Fruit fly (Drosophila melanogaster) whole organism, embryonic: ENCODE data around the gene Cap-D2.

Experiments used
- Ada2b ChIP-seq: fragments of 200-800 bp; sonication (Bioruptor generic); IDR thresholded peaks from 2 replicates; pipeline ENCODE4 v1.3.6; 2022; ENCODE audit warnings: missing biosample characterization, missing genetic modification characterization
- Asciz ChIP-seq: fragments of 200-800 bp; sonication (Bioruptor generic); optimal IDR thresholded peaks from 2 replicates; lab custom pipeline; 2017; ENCODE audit warnings: missing biosample characterization, mild to moderate bottlenecking, missing genetic modification characterization, missing genetic modification reagents
- CG12219 ChIP-seq: fragments of 200-800 bp; sonication (Bioruptor generic); optimal IDR thresholded peaks from 3 replicates; lab custom pipeline; 2018; ENCODE audit warnings: missing biosample characterization, mild to moderate bottlenecking, missing genetic modification characterization
- CG12391 ChIP-seq: fragments of 200-800 bp; sonication (Bioruptor generic); optimal IDR thresholded peaks from 3 replicates; lab custom pipeline; 2018; ENCODE audit warnings: missing biosample characterization, mild to moderate bottlenecking, missing genetic modification characterization, moderate library complexity
- CG12942 ChIP-seq: fragments of 200-800 bp; sonication (Bioruptor generic); optimal IDR thresholded peaks from 3 replicates; lab custom pipeline; 2016; ENCODE audit warnings: missing biosample characterization, missing genetic modification characterization
- CG13287 ChIP-seq: fragments of 200-800 bp; sonication (Bioruptor generic); IDR thresholded peaks from 2 replicates; pipeline ENCODE4 v1.3.6; 2022; ENCODE audit warnings: missing biosample characterization, missing genetic modification characterization; ENCODE audit not compliant: partially characterized antibody
- CG13296 ChIP-seq: fragments of 200-800 bp; sonication (Bioruptor generic); optimal IDR thresholded peaks from 3 replicates; lab custom pipeline; 2018; ENCODE audit warnings: missing biosample characterization, mild to moderate bottlenecking, missing genetic modification characterization
- CG13624 ChIP-seq: fragments of 200-800 bp; sonication (Bioruptor generic); optimal IDR thresholded peaks from 2 replicates; lab custom pipeline; 2016; ENCODE audit warnings: missing biosample characterization, missing genetic modification characterization
- CG14441 ChIP-seq: fragments of 200-800 bp; sonication (Bioruptor generic); IDR thresholded peaks from 2 replicates; pipeline ENCODE4 v1.3.6; 2022; ENCODE audit warnings: missing biosample characterization, missing genetic modification characterization
- CG16813 ChIP-seq: fragments of 200-800 bp; sonication (Bioruptor generic); IDR thresholded peaks from 3 replicates; pipeline ENCODE4 v1.3.6; 2022; ENCODE audit warnings: missing biosample characterization, missing genetic modification characterization; ENCODE audit not compliant: partially characterized antibody
- CG17186 ChIP-seq: fragments of 200-800 bp; sonication (Bioruptor generic); optimal IDR thresholded peaks from 3 replicates; lab custom pipeline; 2017; ENCODE audit warnings: missing biosample characterization, missing genetic modification reagents, missing genetic modification characterization
- CG17361 ChIP-seq: fragments of 200-800 bp; sonication (Bioruptor generic); IDR thresholded peaks from 3 replicates; pipeline ENCODE4 v1.3.6; 2022; ENCODE audit warnings: missing biosample characterization, missing genetic modification characterization
- CG17385 ChIP-seq: fragments of 200-800 bp; sonication (Bioruptor generic); optimal IDR thresholded peaks from 3 replicates; lab custom pipeline; 2018; ENCODE audit warnings: missing biosample characterization, mild to moderate bottlenecking, missing genetic modification characterization
- CG30431 ChIP-seq: fragments of 200-800 bp; sonication (Bioruptor generic); optimal IDR thresholded peaks from 2 replicates; lab custom pipeline; 2017; ENCODE audit warnings: missing biosample characterization, missing genetic modification characterization
- CG31365 ChIP-seq: fragments of 200-800 bp; sonication (Bioruptor generic); optimal IDR thresholded peaks from 2 replicates; lab custom pipeline; 2018; ENCODE audit warnings: missing biosample characterization, mild to moderate bottlenecking, missing genetic modification characterization
- CG31388 ChIP-seq: fragments of 200-800 bp; sonication (Bioruptor generic); optimal IDR thresholded peaks from 2 replicates; lab custom pipeline; 2016; ENCODE audit warnings: missing biosample characterization, missing genetic modification characterization
- CG32772 ChIP-seq: fragments of 200-800 bp; sonication (Bioruptor generic); IDR thresholded peaks from 2 replicates; pipeline ENCODE4 v1.3.6; 2022; ENCODE audit warnings: missing biosample characterization, missing genetic modification characterization
- CG33557 ChIP-seq: fragments of 200-800 bp; sonication (Bioruptor generic); optimal IDR thresholded peaks from 2 replicates; lab custom pipeline; 2019; ENCODE audit warnings: missing biosample characterization, mild to moderate bottlenecking, missing genetic modification characterization, moderate library complexity
- CG6854 ChIP-seq: fragments of 200-800 bp; sonication (Bioruptor generic); optimal IDR thresholded peaks from 3 replicates; lab custom pipeline; 2017; ENCODE audit warnings: missing biosample characterization, mild to moderate bottlenecking, missing genetic modification characterization
- CG8281 ChIP-seq: fragments of 200-800 bp; sonication (Bioruptor generic); optimal IDR thresholded peaks from 2 replicates; lab custom pipeline; 2018; ENCODE audit warnings: missing biosample characterization, mild to moderate bottlenecking, missing genetic modification characterization, moderate library complexity
- CG8924 ChIP-seq: fragments of 200-800 bp; optimal IDR thresholded peaks from 3 replicates; lab custom pipeline; 2019; ENCODE audit warnings: missing biosample characterization, mild to moderate bottlenecking, missing genetic modification characterization, moderate library complexity
- CG9727 ChIP-seq: fragments of 200-800 bp; sonication (Bioruptor generic); optimal IDR thresholded peaks from 3 replicates; lab custom pipeline; 2017; ENCODE audit warnings: missing biosample characterization, mild to moderate bottlenecking, missing genetic modification characterization
- CG9817 ChIP-seq: fragments of 200-800 bp; sonication (Bioruptor generic); optimal IDR thresholded peaks from 2 replicates; lab custom pipeline; 2018; ENCODE audit warnings: missing biosample characterization, mild to moderate bottlenecking, missing genetic modification characterization, moderate library complexity
- Camta ChIP-seq: fragments of 200-800 bp; sonication (Bioruptor generic); optimal IDR thresholded peaks from 2 replicates; lab custom pipeline; 2016; ENCODE audit warnings: missing biosample characterization, missing genetic modification characterization
- CrebB ChIP-seq: fragments of 200-800 bp; sonication (Bioruptor generic); optimal IDR thresholded peaks from 3 replicates; lab custom pipeline; 2018; ENCODE audit warnings: missing biosample characterization, mild to moderate bottlenecking, missing genetic modification characterization
- ERR ChIP-seq: fragments of 200-800 bp; sonication (Bioruptor generic); optimal IDR thresholded peaks from 2 replicates; lab custom pipeline; 2016; ENCODE audit warnings: missing biosample characterization, missing genetic modification characterization
- HmgZ ChIP-seq: fragments of 200-800 bp; sonication (Bioruptor generic); optimal IDR thresholded peaks from 2 replicates; lab custom pipeline; 2018; ENCODE audit warnings: missing biosample characterization, mild to moderate bottlenecking, missing genetic modification characterization
- Kr ChIP-seq: fragments of 200-800 bp; sonication (Bioruptor generic); optimal IDR thresholded peaks from 2 replicates; lab custom pipeline; 2017; ENCODE audit warnings: missing biosample characterization, mild to moderate bottlenecking, missing genetic modification characterization
- MBD-R2 ChIP-seq: fragments of 200-800 bp; sonication (Bioruptor generic); IDR thresholded peaks from 2 replicates; pipeline ENCODE4 v1.3.6; 2022; ENCODE audit warnings: missing biosample characterization, missing genetic modification characterization
- Meics ChIP-seq: fragments of 200-800 bp; sonication (Bioruptor generic); optimal IDR thresholded peaks from 2 replicates; lab custom pipeline; 2017; ENCODE audit warnings: missing biosample characterization, mild to moderate bottlenecking, missing genetic modification characterization
- NC2α ChIP-seq: fragments of 200-800 bp; sonication (Bioruptor generic); optimal IDR thresholded peaks from 2 replicates; lab custom pipeline; 2016; ENCODE audit warnings: missing biosample characterization, missing genetic modification characterization
- Sox102F ChIP-seq: fragments of 200-800 bp; sonication (Bioruptor generic); optimal IDR thresholded peaks from 2 replicates; lab custom pipeline; 2018; ENCODE audit warnings: missing biosample characterization, mild to moderate bottlenecking, missing genetic modification characterization, moderate library complexity
- Xbp1 ChIP-seq: fragments of 200-800 bp; sonication (Bioruptor generic); optimal IDR thresholded peaks from 3 replicates; lab custom pipeline; 2016; ENCODE audit warnings: missing biosample characterization, mild to moderate bottlenecking, missing genetic modification characterization
- ash1 ChIP-seq: fragments of 200-800 bp; sonication (Bioruptor generic); optimal IDR thresholded peaks from 2 replicates; lab custom pipeline; 2018; ENCODE audit warnings: missing biosample characterization, mild to moderate bottlenecking, missing genetic modification characterization
- az2 ChIP-seq: fragments of 200-800 bp; sonication (Bioruptor generic); optimal IDR thresholded peaks from 3 replicates; lab custom pipeline; 2016; ENCODE audit warnings: missing biosample characterization, missing genetic modification characterization
- ci ChIP-seq: fragments of 200-800 bp; sonication (Bioruptor generic); IDR thresholded peaks from 3 replicates; pipeline ENCODE4 v1.3.6; 2022; ENCODE audit warnings: missing biosample characterization, missing genetic modification characterization
- dysf ChIP-seq: fragments of 200-800 bp; sonication (Bioruptor generic); IDR thresholded peaks from 3 replicates; pipeline ENCODE4 v1.3.6; 2022; ENCODE audit warnings: missing biosample characterization, missing genetic modification characterization
- fd64A ChIP-seq: fragments of 200-800 bp; sonication (Bioruptor generic); optimal IDR thresholded peaks from 3 replicates; lab custom pipeline; 2018; ENCODE audit warnings: missing biosample characterization, mild to moderate bottlenecking, missing genetic modification characterization
- gce ChIP-seq: fragments of 200-800 bp; sonication (Bioruptor generic); IDR thresholded peaks from 3 replicates; pipeline ENCODE4 v1.3.6; 2022; ENCODE audit warnings: missing biosample characterization, missing genetic modification characterization
- lmd ChIP-seq: fragments of 200-800 bp; sonication (Bioruptor generic); IDR thresholded peaks from 2 replicates; pipeline ENCODE4 v1.3.6; 2022; ENCODE audit warnings: missing biosample characterization, missing genetic modification characterization
- odd ChIP-seq: fragments of 200-800 bp; sonication (Bioruptor generic); optimal IDR thresholded peaks from 2 replicates; lab custom pipeline; 2017; ENCODE audit warnings: missing biosample characterization, mild to moderate bottlenecking, missing genetic modification characterization
- pan ChIP-seq, 4 experiments: fragments of >200 bp in 3 of 4; fragments of 200-800 bp in 1 of 4; sonication (Bioruptor generic) in 1 of 4; optimal IDR thresholded peaks in 3 of 4; IDR thresholded peaks in 1 of 4; 2 replicates each; pipeline versions ENCODE4 v1.3.6 to Lab custom; 2017 to 2022; ENCODE audit warnings: missing biosample characterization in 2 of 4, missing genetic modification characterization in 2 of 4, mixed read lengths in 1 of 4
- ro ChIP-seq: fragments of 200-800 bp; sonication (Bioruptor generic); IDR thresholded peaks from 2 replicates; pipeline ENCODE4 v1.3.6; 2022; ENCODE audit warnings: missing biosample characterization, missing genetic modification characterization
- scrt ChIP-seq: fragments of 200-800 bp; sonication (Bioruptor generic); optimal IDR thresholded peaks from 2 replicates; lab custom pipeline; 2018; ENCODE audit warnings: missing biosample characterization, mild to moderate bottlenecking, missing genetic modification characterization, moderate library complexity
- seq ChIP-seq: fragments of 200-800 bp; sonication (Bioruptor generic); IDR thresholded peaks from 2 replicates; pipeline ENCODE4 v1.3.6; 2022; ENCODE audit warnings: missing biosample characterization, missing genetic modification characterization
- slou ChIP-seq: fragments of 200-800 bp; sonication (Bioruptor generic); optimal IDR thresholded peaks from 3 replicates; lab custom pipeline; 2016; ENCODE audit warnings: missing biosample characterization, missing genetic modification characterization
- so ChIP-seq: fragments of 200-800 bp; sonication (Bioruptor generic); IDR thresholded peaks from 3 replicates; pipeline ENCODE4 v1.3.6; 2022; ENCODE audit warnings: missing biosample characterization, missing genetic modification characterization
- tio ChIP-seq: fragments of 200-800 bp; sonication (Bioruptor generic); optimal IDR thresholded peaks from 2 replicates; lab custom pipeline; 2017; ENCODE audit warnings: missing biosample characterization, missing genetic modification characterization, inconsistent platforms
- wdn ChIP-seq: fragments of 200-800 bp; sonication (Bioruptor generic); IDR thresholded peaks from 2 replicates; pipeline ENCODE4 v1.3.6; 2022; ENCODE audit warnings: missing biosample characterization, missing genetic modification characterization
- zfh1 ChIP-seq: fragments of 200-800 bp; sonication (Bioruptor generic); IDR thresholded peaks from 3 replicates; pipeline ENCODE4 v1.3.6; 2022; ENCODE audit warnings: missing biosample characterization, missing genetic modification characterization

Cap-D2 gene

DNA sequence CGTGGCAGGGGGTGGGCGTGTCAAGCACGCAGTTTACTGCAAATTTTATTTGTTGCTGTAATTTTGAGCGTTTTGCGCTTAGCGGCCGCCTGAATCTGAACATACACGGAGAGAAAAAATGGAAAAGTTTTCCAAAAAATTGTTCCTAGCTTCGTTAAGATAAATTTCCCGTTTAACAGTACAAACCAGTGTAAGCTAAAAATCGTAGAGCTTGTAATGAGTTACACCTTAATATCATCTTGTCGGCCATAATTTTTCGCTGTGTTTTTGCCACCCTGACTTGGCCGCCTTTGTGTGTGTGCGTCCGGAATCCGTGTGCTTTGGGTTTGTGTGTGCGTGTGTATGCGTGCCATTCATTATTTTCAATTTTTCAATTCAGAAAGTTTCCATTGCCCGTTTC lies 24.0 kb upstream of the Cap-D2 start (continued):
- TF ChIP-seq ci (GFP tag; lab: Robert Waterston, UW): peak; percentile 58; the same call in 1 of the 3 replicates
- TF ChIP-seq CG12942 (GFP tag; lab: Kevin White, UChicago): no peak
- peak; percentile 33 for TF ChIP-seq CG9727 (GFP tag; lab: Kevin White, UChicago)
- TF ChIP-seq NC2α (GFP tag; lab: Kevin White, UChicago): no peak
- no peak for TF ChIP-seq CG30431 (GFP tag; lab: Kevin White, UChicago)
- TF ChIP-seq fd64A (GFP tag; lab: Kevin White, UChicago): no peak
- no peak for TF ChIP-seq CG31388 (GFP tag; lab: Kevin White, UChicago)
- peak; percentile 4 for TF ChIP-seq tio (GFP tag; lab: Kevin White, UChicago)
- no peak for TF ChIP-seq CG8281 (tag; lab: Kevin White, UChicago)
- TF ChIP-seq zfh1: 0 out of 3 replicates have a peak, but pooled peaks have one; percentile 30
- TF ChIP-seq az2: peak; percentile 31
- no peak for TF ChIP-seq CG17186
- no peak for TF ChIP-seq wdn (GFP tag; lab: Robert Waterston, UW)
- no peak for TF ChIP-seq CG12219 (GFP tag; lab: Kevin White, UChicago)
- no peak for TF ChIP-seq CG16813 (GFP tag; lab: Robert Waterston, UW)
- peak; percentile 67 for TF ChIP-seq Meics
- TF ChIP-seq CG9817 (tag; lab: Kevin White, UChicago): peak; percentile 24
- TF ChIP-seq CG17385 (GFP tag; lab: Kevin White, UChicago): peak; percentile 45
- TF ChIP-seq slou (GFP tag; lab: Kevin White, UChicago): no peak
- peak; percentile 23; the same call in 1 of the 2 replicates for TF ChIP-seq MBD-R2 (GFP tag; lab: Robert Waterston, UW)
- no peak for TF ChIP-seq ro (GFP tag; lab: Robert Waterston, UW)
- peak; percentile 41 for TF ChIP-seq scrt (GFP tag; lab: Kevin White, UChicago)
- TF ChIP-seq CG12391 (tag; lab: Kevin White, UChicago): peak; percentile 35
- TF ChIP-seq ERR (GFP tag; lab: Kevin White, UChicago): no peak
- peak; percentile 45; the same call in 1 of the 3 replicates for TF ChIP-seq dysf (GFP tag; lab: Robert Waterston, UW)
- no peak for TF ChIP-seq CG31365 (tag; lab: Kevin White, UChicago)
- peak; percentile 59 for TF ChIP-seq Ada2b (GFP tag; lab: Robert Waterston, UW)
- peak; percentile 19 for TF ChIP-seq CG8924 (tag; lab: Kevin White, UChicago)
- peak; percentile 35 for TF ChIP-seq CG13296 (GFP tag; lab: Kevin White, UChicago)
- peak; percentile 9 for TF ChIP-seq Asciz
- TF ChIP-seq CG33557 (GFP tag; lab: Kevin White, UChicago): no peak
- peak; percentile 15 for TF ChIP-seq CG13624 (GFP tag; lab: Kevin White, UChicago)
- peak; percentile 30; the same call in 1 of the 2 replicates for TF ChIP-seq CG14441 (GFP tag; lab: Robert Waterston, UW)
- peak; percentile 54 for TF ChIP-seq Xbp1
- peak; percentile 28; the same call in 1 of the 2 replicates for TF ChIP-seq CG32772 (GFP tag; lab: Robert Waterston, UW)
- 0 out of 3 replicates have a peak, but pooled peaks have one; percentile 49 for TF ChIP-seq so (GFP tag; lab: Robert Waterston, UW)
- TF ChIP-seq pan (optimal IDR thresholded peaks at IDR 0.05; lab: Kevin White, UChicago): no peak
- TF ChIP-seq pan (GFP tag; optimal IDR thresholded peaks at IDR 0.05 in 1 of 2, IDR thresholded peaks at IDR 0.05 in 1 of 2): peak in 1 of 2 experiments; percentile 54
- TF ChIP-seq Camta (GFP tag; lab: Kevin White, UChicago): no peak
- peak; percentile 58; the same call in 1 of the 2 replicates for TF ChIP-seq seq
- no peak for TF ChIP-seq Kr (GFP tag; lab: Kevin White, UChicago)
- no peak for TF ChIP-seq CG13287 (GFP tag; lab: Robert Waterston, UW)
- TF ChIP-seq CG17361 (GFP tag; lab: Robert Waterston, UW): 0 out of 3 replicates have a peak, but pooled peaks have one; percentile 17
- peak; percentile 50 for TF ChIP-seq lmd (GFP tag; lab: Robert Waterston, UW)
- TF ChIP-seq HmgZ (tag; lab: Kevin White, UChicago): no peak
- TF ChIP-seq ash1 (GFP tag; lab: Kevin White, UChicago): no peak
- peak; percentile 17 for TF ChIP-seq odd (GFP tag; lab: Kevin White, UChicago)
- no peak for TF ChIP-seq gce (GFP tag; lab: Robert Waterston, UW)
- peak; percentile 37 for TF ChIP-seq Sox102F (GFP tag; lab: Kevin White, UChicago)
- peak; percentile 20 for TF ChIP-seq CG6854
- no peak for TF ChIP-seq CrebB
